Worm (Caenorhabditis elegans) whole organism, early embryonic: Measurements from ENCODE around the gene srt-28.

Experiments used
- F13C5.2 ChIP-seq: sonication (generic microtip); optimal IDR thresholded peaks from 2 replicates; lab custom pipeline; 2017; ENCODE audit warnings: mild to moderate bottlenecking, missing genetic modification characterization, inconsistent platforms, missing compliant biosample characterization
- ama-1 ChIP-seq: fragments of 150-350 bp; optimal IDR thresholded peaks from 2 replicates; lab custom pipeline; 2014
- flt-1 ChIP-seq: fragments of 200-800 bp; sonication (Bioruptor generic); IDR thresholded peaks from 2 replicates; pipeline ENCODE4 v1.3.6; 2022; ENCODE audit warnings: missing genetic modification characterization, missing compliant biosample characterization

- TF ChIP-seq ama-1 = no peak
- no peak for TF ChIP-seq flt-1
- TF ChIP-seq F13C5.2 = no peak
Observed at ce11 chrV:2706379-2706778, 7.1 kb downstream of the srt-28 start.
